Fruit fly (Drosophila melanogaster) whole organism, wandering third instar larva: Measurements from ENCODE around the gene NimC4.

Experiments
- Abd-B ChIP-seq: fragments of >200 bp; optimal IDR thresholded peaks from 2 replicates; lab custom pipeline; 2017; ENCODE audit warnings: missing biosample characterization, missing genetic modification characterization
- CG9705 ChIP-seq: fragments of 200-800 bp; sonication (Bioruptor generic); optimal IDR thresholded peaks from 2 replicates; lab custom pipeline; 2018; ENCODE audit warnings: missing biosample characterization, mild to moderate bottlenecking, missing genetic modification characterization
- CrebA ChIP-seq: fragments of 200-800 bp; sonication (Bioruptor generic); optimal IDR thresholded peaks from 2 replicates; lab custom pipeline; 2016; ENCODE audit warnings: missing biosample characterization, mild to moderate bottlenecking, missing genetic modification characterization, borderline replicate concordance
- Mio ChIP-seq: sonication (Bioruptor generic); optimal IDR thresholded peaks from 2 replicates; lab custom pipeline; 2016; ENCODE audit warnings: missing biosample characterization, missing genetic modification characterization
- Myc ChIP-seq: fragments of >200 bp; optimal IDR thresholded peaks from 2 replicates; lab custom pipeline; 2017
- br ChIP-seq: fragments of 200-800 bp; sonication (Bioruptor generic); optimal IDR thresholded peaks from 2 replicates; lab custom pipeline; 2016; ENCODE audit warnings: missing biosample characterization, missing genetic modification characterization
- dmrt93B ChIP-seq: fragments of 200-800 bp; sonication (Bioruptor generic); optimal IDR thresholded peaks from 2 replicates; lab custom pipeline; 2018; ENCODE audit warnings: missing biosample characterization, mild to moderate bottlenecking, missing genetic modification characterization
- dsf ChIP-seq: sonication (Bioruptor generic); optimal IDR thresholded peaks from 2 replicates; lab custom pipeline; 2016; ENCODE audit warnings: missing biosample characterization, missing genetic modification characterization, borderline replicate concordance
- fru ChIP-seq: fragments of 200-800 bp; sonication (Bioruptor generic); optimal IDR thresholded peaks from 3 replicates; lab custom pipeline; 2016; ENCODE audit warnings: missing biosample characterization, mild to moderate bottlenecking, missing genetic modification characterization
- psq ChIP-seq: fragments of 200-800 bp; sonication (Bioruptor generic); optimal IDR thresholded peaks from 3 replicates; lab custom pipeline; 2017; ENCODE audit warnings: missing biosample characterization, mild to moderate bottlenecking, missing genetic modification characterization, moderate library complexity
- tai ChIP-seq: sonication (Bioruptor generic); optimal IDR thresholded peaks from 2 replicates; lab custom pipeline; 2016; ENCODE audit warnings: missing biosample characterization, missing genetic modification characterization

DNA sequence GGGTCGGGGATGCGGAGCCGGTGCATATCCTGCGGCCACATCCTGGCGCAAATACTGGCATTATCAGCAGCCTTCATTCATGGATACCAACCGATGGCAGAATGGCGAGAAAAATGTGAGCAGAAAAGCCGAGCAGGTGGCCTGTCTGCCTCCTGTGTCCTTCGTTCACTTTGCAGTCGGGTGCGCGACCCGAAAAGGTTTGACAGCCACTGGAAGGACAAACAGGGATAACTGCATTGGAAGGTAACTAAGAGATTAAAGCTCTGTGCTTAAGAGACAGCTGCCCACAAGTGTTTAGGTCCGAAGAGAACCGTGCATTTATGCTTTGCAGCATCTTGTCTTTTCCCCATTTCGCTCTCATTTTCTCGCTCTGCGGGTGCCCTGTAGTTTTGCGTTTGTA, 8.7 kb upstream of the NimC4 start:
- TF ChIP-seq dmrt93B (GFP tag; lab: Kevin White, UChicago) (no peak), Myc (lab: Kevin White, UChicago) (no peak), psq (GFP tag; lab: Kevin White, UChicago) (no peak), fru (no peak), Abd-B (GFP tag; lab: Kevin White, UChicago) (no peak), tai (GFP tag; lab: Kevin White, UChicago) (no peak), dsf (GFP tag; lab: Kevin White, UChicago) (no peak), Mio (GFP tag; lab: Kevin White, UChicago) (no peak), CG9705 (GFP tag; lab: Kevin White, UChicago) (no peak), CrebA (GFP tag; lab: Kevin White, UChicago) (no peak), br (GFP tag; lab: Kevin White, UChicago) (no peak)
